Fruit fly (Drosophila melanogaster) whole organism, prepupa: ENCODE data around the gene rho-6.

Experiments
- CG10669 ChIP-seq: fragments of 200-800 bp; sonication (Bioruptor generic); optimal IDR thresholded peaks from 3 replicates; lab custom pipeline; 2018; ENCODE audit warnings: missing biosample characterization, mild to moderate bottlenecking, missing genetic modification characterization, moderate library complexity
- CG31627 ChIP-seq: fragments of 200-800 bp; sonication (Bioruptor generic); optimal IDR thresholded peaks from 3 replicates; lab custom pipeline; 2016; ENCODE audit warnings: missing biosample characterization, missing genetic modification characterization
- CG3919 ChIP-seq: fragments of 200-800 bp; sonication (Bioruptor generic); optimal IDR thresholded peaks from 3 replicates; lab custom pipeline; 2016; ENCODE audit warnings: missing biosample characterization, missing genetic modification characterization
- CG6276 ChIP-seq: fragments of 200-800 bp; sonication (Bioruptor generic); optimal IDR thresholded peaks from 2 replicates; lab custom pipeline; 2017; ENCODE audit warnings: missing biosample characterization, mild to moderate bottlenecking, missing genetic modification characterization
- Gug ChIP-seq: fragments of 200-800 bp; sonication (Bioruptor generic); IDR thresholded peaks from 2 replicates; pipeline ENCODE4 v1.3.6; 2022; ENCODE audit warnings: missing biosample characterization, missing genetic modification characterization
- OdsH ChIP-seq: fragments of 200-800 bp; sonication (Bioruptor generic); optimal IDR thresholded peaks from 3 replicates; lab custom pipeline; 2016; ENCODE audit warnings: missing biosample characterization, missing genetic modification characterization
- Sox102F ChIP-seq: fragments of 200-800 bp; sonication (Bioruptor generic); optimal IDR thresholded peaks from 2 replicates; lab custom pipeline; 2016; ENCODE audit warnings: missing biosample characterization, mild to moderate bottlenecking, missing genetic modification characterization
- acj6 ChIP-seq: fragments of 200-800 bp; sonication (Bioruptor generic); optimal IDR thresholded peaks from 3 replicates; lab custom pipeline; 2016; ENCODE audit warnings: missing biosample characterization, missing genetic modification characterization
- cyc ChIP-seq: fragments of 200-800 bp; sonication (Bioruptor generic); optimal IDR thresholded peaks from 3 replicates; lab custom pipeline; 2016; ENCODE audit warnings: missing biosample characterization, missing genetic modification characterization
- dsx ChIP-seq: fragments of 200-800 bp; optimal IDR thresholded peaks from 3 replicates; lab custom pipeline; 2019; ENCODE audit warnings: missing biosample characterization, mild to moderate bottlenecking, missing genetic modification characterization, moderate library complexity; ENCODE audit not compliant: poor library complexity, severe bottlenecking
- fkh ChIP-seq: fragments of 200-800 bp; sonication (Bioruptor generic); optimal IDR thresholded peaks from 3 replicates; lab custom pipeline; 2017; ENCODE audit warnings: missing biosample characterization, mild to moderate bottlenecking, missing genetic modification characterization, moderate library complexity
- ss ChIP-seq, 2 experiments: fragments of 200-800 bp; sonication (Bioruptor generic); optimal IDR thresholded peaks; 2 replicates in 1 of 2; 3 replicates in 1 of 2; lab custom pipeline; 2017 to 2018; ENCODE audit warnings: mild to moderate bottlenecking in 2 of 2, missing biosample characterization in 2 of 2, missing genetic modification characterization in 2 of 2, moderate library complexity in 1 of 2

DNA sequence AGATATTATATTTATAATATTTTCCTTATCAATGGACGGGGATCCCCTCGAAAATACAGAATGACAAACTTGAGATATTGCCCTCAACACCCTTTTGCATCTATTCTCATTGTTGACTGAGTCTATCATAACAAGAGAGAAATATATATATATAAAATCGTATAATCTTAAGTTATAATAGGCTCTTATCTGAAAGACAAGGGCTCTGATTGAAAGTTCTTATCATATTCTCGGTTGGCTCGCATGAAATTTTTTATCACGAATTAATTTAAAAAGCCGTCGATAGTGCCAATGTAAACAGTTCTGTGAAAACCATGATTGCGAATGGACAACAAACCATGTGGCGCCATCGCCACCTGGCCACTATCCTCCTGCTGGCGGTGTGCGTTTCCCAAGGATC is 22.4 kb downstream of the rho-6 start, which contains the start of gene Phae2:
- TF ChIP-seq Sox102F (no peak), fkh (GFP tag; lab: Kevin White, UChicago) (no peak), Gug (GFP tag; lab: Robert Waterston, UW) (no peak), CG31627 (GFP tag; lab: Kevin White, UChicago) (no peak), ss (GFP tag; optimal IDR thresholded peaks at IDR 0.05; lab: Kevin White, UChicago) (no peak), CG3919 (GFP tag; lab: Kevin White, UChicago) (no peak), acj6 (GFP tag; lab: Kevin White, UChicago) (no peak), cyc (GFP tag; lab: Kevin White, UChicago) (no peak), CG6276 (GFP tag; lab: Kevin White, UChicago) (no peak), OdsH (GFP tag; lab: Kevin White, UChicago) (no peak), dsx (GFP tag; lab: Kevin White, UChicago) (no peak), CG10669 (GFP tag; lab: Kevin White, UChicago) (no peak)
